Worm (Caenorhabditis elegans) whole organism, young adult: ENCODE data around the gene str-4.

Source experiments
- B0261.1 ChIP-seq: sonication (generic microtip); optimal IDR thresholded peaks from 2 replicates; lab custom pipeline; 2016; ENCODE audit warnings: mild to moderate bottlenecking, missing genetic modification characterization, moderate library complexity, missing compliant biosample characterization
- C17E4.6 ChIP-seq: fragments of 200-800 bp; sonication (Bioruptor generic); IDR thresholded peaks from 2 replicates; pipeline ENCODE4 v1.3.6; 2022; ENCODE audit warnings: missing genetic modification reagents, missing genetic modification characterization, missing compliant biosample characterization
- D2030.7 ChIP-seq: fragments of 200-800 bp; sonication (Bioruptor generic); IDR thresholded peaks from 2 replicates; pipeline ENCODE4 v1.3.6; 2022; ENCODE audit warnings: missing genetic modification reagents, missing genetic modification characterization, missing compliant biosample characterization
- F22D6.2 ChIP-seq: sonication (generic microtip); optimal IDR thresholded peaks from 2 replicates; lab custom pipeline; 2016; ENCODE audit warnings: mild to moderate bottlenecking, missing genetic modification characterization, missing compliant biosample characterization
- F37B4.10 ChIP-seq: fragments of 200-800 bp; sonication (Bioruptor generic); IDR thresholded peaks from 2 replicates; pipeline ENCODE4 v1.3.6; 2022; ENCODE audit warnings: missing genetic modification characterization, missing compliant biosample characterization
- F52B5.7 ChIP-seq: sonication (generic microtip); optimal IDR thresholded peaks from 2 replicates; lab custom pipeline; 2016; ENCODE audit warnings: mild to moderate bottlenecking, missing genetic modification characterization, missing compliant biosample characterization
- F55B11.4 ChIP-seq: sonication (generic microtip); optimal IDR thresholded peaks from 2 replicates; lab custom pipeline; 2016; ENCODE audit warnings: missing compliant biosample characterization, missing genetic modification characterization, borderline replicate concordance; ENCODE audit not compliant: insufficient read depth
- K11D2.4 ChIP-seq: fragments of 200-800 bp; sonication (Bioruptor generic); IDR thresholded peaks from 2 replicates; pipeline ENCODE4 v1.3.6; 2022; ENCODE audit warnings: missing genetic modification reagents, missing genetic modification characterization, missing compliant biosample characterization
- T07F8.4 ChIP-seq: sonication (generic microtip); optimal IDR thresholded peaks from 2 replicates; lab custom pipeline; 2016; ENCODE audit warnings: mild to moderate bottlenecking, missing genetic modification characterization, moderate library complexity, missing compliant biosample characterization
- Y53F4B.3 ChIP-seq: fragments of 200-800 bp; sonication (Bioruptor generic); IDR thresholded peaks from 2 replicates; pipeline ENCODE4 v1.3.6; 2022; ENCODE audit warnings: missing genetic modification reagents, missing genetic modification characterization, missing compliant biosample characterization
- Y67H2A.10 ChIP-seq: fragments of 200-800 bp; sonication (Bioruptor generic); conservative IDR thresholded peaks from 2 replicates; pipeline ENCODE4 v1.3.6; 2022; ENCODE audit warnings: missing genetic modification reagents, missing genetic modification characterization, missing compliant biosample characterization
- Y79H2A.3 ChIP-seq: fragments of 200-800 bp; sonication (Bioruptor generic); conservative IDR thresholded peaks from 2 replicates; pipeline ENCODE4 v1.3.6; 2022; ENCODE audit warnings: missing genetic modification reagents, missing genetic modification characterization, missing compliant biosample characterization
- aptf-2 ChIP-seq: fragments of 200-800 bp; sonication (Bioruptor generic); conservative IDR thresholded peaks from 2 replicates; pipeline ENCODE4 v1.3.6; 2022; ENCODE audit warnings: missing genetic modification reagents, missing genetic modification characterization, missing compliant biosample characterization
- bed-1 ChIP-seq: fragments of 200-800 bp; sonication (Bioruptor generic); IDR thresholded peaks from 2 replicates; pipeline ENCODE4 v1.3.6; 2022; ENCODE audit warnings: missing genetic modification reagents, missing genetic modification characterization, missing compliant biosample characterization
- cebp-1 ChIP-seq, 2 experiments: fragments of 200-800 bp in 1 of 2; sonication (Bioruptor generic) in 1 of 2; sonication (generic microtip) in 1 of 2; IDR thresholded peaks in 1 of 2; optimal IDR thresholded peaks in 1 of 2; 2 replicates each; pipeline versions ENCODE4 v1.3.6 to Lab custom; 2017 to 2022; ENCODE audit warnings: missing compliant biosample characterization in 2 of 2, missing genetic modification characterization in 2 of 2, mild to moderate bottlenecking in 1 of 2, missing genetic modification reagents in 1 of 2, moderate library complexity in 1 of 2
- ceh-27 ChIP-seq: fragments of 200-800 bp; sonication (Bioruptor generic); optimal IDR thresholded peaks from 2 replicates; lab custom pipeline; 2018; ENCODE audit warnings: mild to moderate bottlenecking, missing genetic modification characterization, moderate library complexity, missing compliant biosample characterization
- ceh-40 ChIP-seq: fragments of 200-800 bp; sonication (Bioruptor generic); IDR thresholded peaks from 2 replicates; pipeline ENCODE4 v1.3.6; 2022; ENCODE audit warnings: missing genetic modification characterization, missing compliant biosample characterization
- ceh-58 ChIP-seq: fragments of 200-800 bp; sonication (Bioruptor generic); IDR thresholded peaks from 2 replicates; pipeline ENCODE4 v1.3.6; 2022; ENCODE audit warnings: missing genetic modification characterization, missing compliant biosample characterization
- ceh-79 ChIP-seq: sonication (generic microtip); optimal IDR thresholded peaks from 2 replicates; lab custom pipeline; 2017; ENCODE audit warnings: mild to moderate bottlenecking, missing genetic modification characterization, missing compliant biosample characterization
- ceh-91 ChIP-seq: fragments of 200-800 bp; sonication (Bioruptor generic); IDR thresholded peaks from 2 replicates; pipeline ENCODE4 v1.3.6; 2022; ENCODE audit warnings: missing genetic modification reagents, missing genetic modification characterization, missing compliant biosample characterization
- dpff-1 ChIP-seq: sonication (generic microtip); optimal IDR thresholded peaks from 2 replicates; lab custom pipeline; 2017; ENCODE audit warnings: mild to moderate bottlenecking, missing genetic modification characterization, missing compliant biosample characterization
- egl-44 ChIP-seq: fragments of 200-800 bp; sonication (Bioruptor generic); IDR thresholded peaks from 2 replicates; pipeline ENCODE4 v1.3.6; 2022; ENCODE audit warnings: missing genetic modification reagents, missing genetic modification characterization, missing compliant biosample characterization
- egrh-3 ChIP-seq: fragments of 200-800 bp; sonication (Bioruptor generic); IDR thresholded peaks from 2 replicates; pipeline ENCODE4 v1.3.6; 2022; ENCODE audit warnings: missing genetic modification reagents, missing genetic modification characterization, missing compliant biosample characterization
- gei-17 ChIP-seq: fragments of 200-800 bp; sonication (Bioruptor generic); optimal IDR thresholded peaks from 2 replicates; lab custom pipeline; 2018; ENCODE audit warnings: mild to moderate bottlenecking, missing genetic modification characterization, missing compliant biosample characterization
- hrde-1 ChIP-seq: sonication (generic microtip); optimal IDR thresholded peaks from 2 replicates; lab custom pipeline; 2016; ENCODE audit warnings: missing genetic modification characterization, mild to moderate bottlenecking, missing compliant biosample characterization, moderate library complexity, missing genotype, missing genetic modification reagents, borderline replicate concordance
- hsf-1 ChIP-seq: fragments of 200-800 bp; sonication (Bioruptor generic); IDR thresholded peaks from 2 replicates; pipeline ENCODE4 v1.3.6; 2022; ENCODE audit warnings: missing genetic modification reagents, missing genetic modification characterization, missing compliant biosample characterization
- lin-26 ChIP-seq: fragments of 200-800 bp; sonication (Bioruptor generic); IDR thresholded peaks from 2 replicates; pipeline ENCODE4 v1.3.6; 2022; ENCODE audit warnings: missing genetic modification reagents, missing genetic modification characterization, missing compliant biosample characterization
- lin-35 ChIP-seq, 3 experiments: fragments of 150-350 bp in 2 of 3; sonication (generic microtip) in 1 of 3; optimal IDR thresholded peaks; 2 replicates each; lab custom pipeline; 2014 to 2018; ENCODE audit warnings: missing biosample characterization in 3 of 3, missing genetic modification characterization in 3 of 3, missing genetic modification reagents in 3 of 3
- lin-40 ChIP-seq: sonication (generic microtip); optimal IDR thresholded peaks from 2 replicates; lab custom pipeline; 2016; ENCODE audit warnings: missing genetic modification characterization, mild to moderate bottlenecking, missing compliant biosample characterization, missing genotype, missing genetic modification reagents
- madf-8 ChIP-seq: fragments of 200-800 bp; sonication (Bioruptor generic); conservative IDR thresholded peaks from 2 replicates; pipeline ENCODE4 v1.3.6; 2022; ENCODE audit warnings: missing genetic modification reagents, missing genetic modification characterization, missing compliant biosample characterization
- nfya-1 ChIP-seq: sonication (generic microtip); optimal IDR thresholded peaks from 2 replicates; lab custom pipeline; 2017; ENCODE audit warnings: antibody characterized with exemption, missing compliant biosample characterization, missing genetic modification characterization, borderline replicate concordance; ENCODE audit not compliant: insufficient read depth
- nfyb-1 ChIP-seq: fragments of 200-800 bp; sonication (Bioruptor generic); IDR thresholded peaks from 2 replicates; pipeline ENCODE4 v1.3.6; 2022; ENCODE audit warnings: missing genetic modification reagents, missing genetic modification characterization, missing compliant biosample characterization
- zfh-2 ChIP-seq: fragments of 200-800 bp; sonication (Bioruptor generic); conservative IDR thresholded peaks from 2 replicates; pipeline ENCODE4 v1.3.6; 2022; ENCODE audit warnings: missing genetic modification reagents, missing genetic modification characterization, missing compliant biosample characterization
- ztf-22 ChIP-seq: fragments of 200-800 bp; sonication (Bioruptor generic); optimal IDR thresholded peaks from 2 replicates; lab custom pipeline; 2018; ENCODE audit warnings: mild to moderate bottlenecking, missing genetic modification characterization, moderate library complexity, missing compliant biosample characterization
- ztf-26 ChIP-seq: sonication (generic microtip); optimal IDR thresholded peaks from 2 replicates; lab custom pipeline; 2017; ENCODE audit warnings: missing genetic modification characterization, missing compliant biosample characterization

The str-4 gene

ce11 chrV:13372821-13373220 is 33.3 kb upstream of the str-4 start (continued):
- TF ChIP-seq T07F8.4 (tag; lab: Kevin White, UChicago) (no peak), ztf-22 (peak; percentile 52), ceh-91 (GFP tag; lab: Robert Waterston, UW) (no peak), egrh-3 (GFP tag; lab: Robert Waterston, UW) (no peak), zfh-2 (GFP tag; lab: Robert Waterston, UW) (peak; percentile 50; the same call in 1 of the 2 replicates), F22D6.2 (tag; lab: Kevin White, UChicago) (no peak), egl-44 (GFP tag; lab: Robert Waterston, UW) (0 out of 2 replicates have a peak, but pooled peaks have one; percentile 59), bed-1 (GFP tag; lab: Robert Waterston, UW) (no peak), Y67H2A.10 (GFP tag; lab: Robert Waterston, UW) (no peak), C17E4.6 (GFP tag; lab: Robert Waterston, UW) (no peak), dpff-1 (tag; lab: Kevin White, UChicago) (no peak), F55B11.4 (tag; lab: Kevin White, UChicago) (no peak), F52B5.7 (no peak), ceh-40 (GFP tag; lab: Robert Waterston, UW) (no peak), B0261.1 (tag; lab: Kevin White, UChicago) (no peak)
- TF ChIP-seq, all 124 proteins: peak for 6

DNA sequence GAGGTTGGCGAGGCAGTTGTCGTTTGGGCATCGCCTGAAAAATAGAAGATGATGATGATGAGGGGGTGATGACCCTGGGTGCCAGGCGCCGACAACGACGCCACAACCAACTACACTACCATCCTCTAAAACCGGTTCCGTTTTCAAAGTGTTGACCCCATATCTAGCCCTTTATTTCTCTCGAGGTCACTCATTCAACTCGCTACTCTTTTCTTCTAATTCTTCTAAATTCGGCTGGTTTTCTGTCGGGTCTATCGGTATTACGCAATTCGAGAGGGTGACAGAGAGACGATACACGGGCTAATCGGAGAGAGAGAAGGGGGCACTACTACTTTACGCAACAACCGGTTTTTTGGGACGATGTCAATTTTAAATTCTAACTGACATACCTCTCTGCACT is 31.8 kb upstream of the str-4 start:
- no peak for TF ChIP-seq aptf-2 (GFP tag; lab: Robert Waterston, UW)
- TF ChIP-seq F52B5.7, result no peak
- no peak for TF ChIP-seq C17E4.6 (GFP tag; lab: Robert Waterston, UW)
- no peak for TF ChIP-seq F37B4.10 (GFP tag; lab: Robert Waterston, UW)
- no peak for TF ChIP-seq hrde-1 (tag; lab: Kevin White, UChicago)
- TF ChIP-seq K11D2.4 (GFP tag; lab: Robert Waterston, UW), result no peak
- TF ChIP-seq nfya-1 (tag; lab: Kevin White, UChicago), result no peak
- TF ChIP-seq lin-40 (tag; lab: Kevin White, UChicago), result peak; percentile 49
- no peak for TF ChIP-seq ceh-79 (tag; lab: Kevin White, UChicago)
- TF ChIP-seq Y53F4B.3 (GFP tag; lab: Robert Waterston, UW), result no peak
- no peak for TF ChIP-seq F55B11.4 (tag; lab: Kevin White, UChicago)
- TF ChIP-seq hsf-1 (GFP tag; lab: Robert Waterston, UW), result no peak
- TF ChIP-seq ztf-26 (tag; lab: Kevin White, UChicago), result peak; percentile 48
- TF ChIP-seq madf-8 (GFP tag; lab: Robert Waterston, UW), result no peak
- peak; percentile 21; the same call in 1 of the 2 replicates for TF ChIP-seq lin-26 (GFP tag; lab: Robert Waterston, UW)
- no peak for TF ChIP-seq ceh-40 (GFP tag; lab: Robert Waterston, UW)
- TF ChIP-seq ceh-58 (GFP tag; lab: Robert Waterston, UW), result no peak
- TF ChIP-seq cebp-1 (GFP tag; IDR thresholded peaks at IDR 0.05; lab: Robert Waterston, UW), result no peak
- TF ChIP-seq cebp-1 (tag; optimal IDR thresholded peaks at IDR 0.05; lab: Kevin White, UChicago), result peak; percentile 81
- no peak for TF ChIP-seq gei-17 (GFP tag; lab: Kevin White, UChicago)
- TF ChIP-seq Y79H2A.3 (GFP tag; lab: Robert Waterston, UW), result no peak
- peak; percentile 64 for TF ChIP-seq ceh-27 (GFP tag; lab: Kevin White, UChicago)
- no peak for TF ChIP-seq D2030.7
- TF ChIP-seq lin-35 (GFP tag; optimal IDR thresholded peaks at IDR 0.05; lab: Kevin White, UChicago), result no peak
- TF ChIP-seq nfyb-1 (GFP tag; lab: Robert Waterston, UW), result no peak
- TF ChIP-seq, all 124 proteins: peak for 5
